Worm (Caenorhabditis elegans) whole organism, L3 larva: Measurements from ENCODE around the gene F45D11.5.

ENCODE experiments used
- ceh-16 ChIP-seq: sonication (generic microtip); optimal IDR thresholded peaks from 2 replicates; lab custom pipeline; 2017; ENCODE audit warnings: missing biosample characterization, missing genetic modification characterization
- eor-1 ChIP-seq, 2 experiments: fragments of 150-350 bp; optimal IDR thresholded peaks; 2 replicates each; lab custom pipeline; 2014 to 2018; ENCODE audit warnings: missing biosample characterization in 2 of 2, missing genetic modification characterization in 2 of 2
- lin-15B ChIP-seq: fragments of 150-350 bp; optimal IDR thresholded peaks from 2 replicates; lab custom pipeline; 2014; ENCODE audit warnings: missing biosample characterization, missing genetic modification characterization
- nfya-1 ChIP-seq: sonication (generic microtip); optimal IDR thresholded peaks from 2 replicates; lab custom pipeline; 2017; ENCODE audit warnings: missing genetic modification characterization, mild to moderate bottlenecking, missing compliant biosample characterization, antibody characterized with exemption, moderate library complexity; ENCODE audit not compliant: insufficient read depth
- nhr-237 ChIP-seq: fragments of 150-350 bp; optimal IDR thresholded peaks from 2 replicates; lab custom pipeline; 2014; ENCODE audit warnings: missing biosample characterization, missing genetic modification characterization
- nhr-77 ChIP-seq: fragments of 150-350 bp; optimal IDR thresholded peaks from 2 replicates; lab custom pipeline; 2014; ENCODE audit warnings: missing biosample characterization, missing genetic modification characterization

- no peak for TF ChIP-seq ceh-16 (tag; lab: Kevin White, UChicago)
- no peak for TF ChIP-seq nhr-77 (tag; lab: Kevin White, UChicago)
- TF ChIP-seq lin-15B (tag; lab: Kevin White, UChicago): no peak
- TF ChIP-seq nhr-237 (tag; lab: Kevin White, UChicago): no peak
- TF ChIP-seq eor-1 (tag; optimal IDR thresholded peaks at IDR 0.05; lab: Kevin White, UChicago): no peak
- no peak for TF ChIP-seq nfya-1 (tag; lab: Kevin White, UChicago)
Observed at ce11 chrII:1042227-1042626, 40.7 kb downstream of the F45D11.5 start, which contains the start of gene fbxb-41.
